Fruit fly (Drosophila melanogaster) whole organism, embryonic: ENCODE results near the gene CG14212.
A peak's percentile ranks its signal among the peaks of the same experiment; 100 is the strongest.

Experiments
- ATbp ChIP-seq: fragments of 200-800 bp; sonication (Bioruptor generic); optimal IDR thresholded peaks from 2 replicates; lab custom pipeline; 2017; ENCODE audit warnings: missing biosample characterization, mild to moderate bottlenecking, missing genetic modification characterization, missing genetic modification reagents
- CG10147 ChIP-seq: fragments of 200-800 bp; sonication (Bioruptor generic); optimal IDR thresholded peaks from 2 replicates; lab custom pipeline; 2019; ENCODE audit warnings: missing biosample characterization, mild to moderate bottlenecking, missing genetic modification characterization, moderate library complexity
- CG10462 ChIP-seq: fragments of 200-800 bp; sonication (Bioruptor generic); optimal IDR thresholded peaks from 2 replicates; lab custom pipeline; 2016; ENCODE audit warnings: missing biosample characterization, missing genetic modification characterization
- CG11456 ChIP-seq: fragments of 200-800 bp; sonication (Bioruptor generic); IDR thresholded peaks from 3 replicates; pipeline ENCODE4 v1.3.6; 2022; ENCODE audit warnings: missing biosample characterization, missing genetic modification characterization
- CG11696 ChIP-seq: fragments of 200-800 bp; sonication (Bioruptor generic); IDR thresholded peaks from 2 replicates; pipeline ENCODE4 v1.3.6; 2022; ENCODE audit warnings: missing biosample characterization, missing genetic modification characterization
- CG13287 ChIP-seq: fragments of 200-800 bp; sonication (Bioruptor generic); IDR thresholded peaks from 2 replicates; pipeline ENCODE4 v1.3.6; 2022; ENCODE audit warnings: missing biosample characterization, missing genetic modification characterization; ENCODE audit not compliant: partially characterized antibody
- CG16863 ChIP-seq: fragments of 200-800 bp; sonication (Bioruptor generic); optimal IDR thresholded peaks from 3 replicates; lab custom pipeline; 2016; ENCODE audit warnings: missing biosample characterization, missing genetic modification characterization
- CG17912 ChIP-seq: fragments of 200-800 bp; sonication (Bioruptor generic); optimal IDR thresholded peaks from 2 replicates; lab custom pipeline; 2018; ENCODE audit warnings: missing biosample characterization, mild to moderate bottlenecking, missing genetic modification characterization
- CG1792 ChIP-seq: fragments of 200-800 bp; sonication (Bioruptor generic); optimal IDR thresholded peaks from 2 replicates; lab custom pipeline; 2016; ENCODE audit warnings: missing biosample characterization, missing genetic modification characterization
- CG18262 ChIP-seq: fragments of 200-800 bp; optimal IDR thresholded peaks from 3 replicates; lab custom pipeline; 2019; ENCODE audit warnings: missing biosample characterization, mild to moderate bottlenecking, missing genetic modification characterization, moderate library complexity
- CG2116 ChIP-seq: fragments of 200-800 bp; sonication (Bioruptor generic); optimal IDR thresholded peaks from 3 replicates; lab custom pipeline; 2018; ENCODE audit warnings: missing biosample characterization, mild to moderate bottlenecking, missing genetic modification characterization
- CG2875 ChIP-seq: fragments of 200-800 bp; sonication (Bioruptor generic); optimal IDR thresholded peaks from 2 replicates; lab custom pipeline; 2017; ENCODE audit warnings: missing biosample characterization, mild to moderate bottlenecking, missing genetic modification characterization, missing genetic modification reagents
- CG2889 ChIP-seq: fragments of 200-800 bp; sonication (Bioruptor generic); IDR thresholded peaks from 3 replicates; pipeline ENCODE4 v1.3.6; 2022; ENCODE audit warnings: missing biosample characterization, missing genetic modification characterization
- CG30403 ChIP-seq: fragments of 200-800 bp; sonication (Bioruptor generic); optimal IDR thresholded peaks from 3 replicates; lab custom pipeline; 2016; ENCODE audit warnings: missing biosample characterization, missing genetic modification characterization
- CG3065 ChIP-seq: fragments of 200-800 bp; sonication (Bioruptor generic); optimal IDR thresholded peaks from 2 replicates; lab custom pipeline; 2016; ENCODE audit warnings: missing biosample characterization, missing genetic modification characterization
- CG32772 ChIP-seq: fragments of 200-800 bp; sonication (Bioruptor generic); IDR thresholded peaks from 2 replicates; pipeline ENCODE4 v1.3.6; 2022; ENCODE audit warnings: missing biosample characterization, missing genetic modification characterization
- CG3995 ChIP-seq: fragments of 200-800 bp; sonication (Bioruptor generic); optimal IDR thresholded peaks from 3 replicates; lab custom pipeline; 2016; ENCODE audit warnings: missing biosample characterization, missing genetic modification characterization
- CG42726 ChIP-seq: fragments of 200-800 bp; sonication (Bioruptor generic); IDR thresholded peaks from 2 replicates; pipeline ENCODE4 v1.3.6; 2022; ENCODE audit warnings: missing biosample characterization, missing genetic modification characterization; ENCODE audit not compliant: partially characterized antibody
- CG43689 ChIP-seq: fragments of 200-800 bp; sonication (Bioruptor generic); IDR thresholded peaks from 2 replicates; pipeline ENCODE4 v1.3.6; 2022; ENCODE audit warnings: missing biosample characterization, missing genetic modification characterization
- CG4820 ChIP-seq: fragments of 200-800 bp; sonication (Bioruptor generic); optimal IDR thresholded peaks from 3 replicates; lab custom pipeline; 2016; ENCODE audit warnings: missing biosample characterization, missing genetic modification characterization
- CG6654 ChIP-seq: fragments of 200-800 bp; sonication (Bioruptor generic); optimal IDR thresholded peaks from 2 replicates; lab custom pipeline; 2017; ENCODE audit warnings: missing biosample characterization, mild to moderate bottlenecking, missing genetic modification characterization
- CG6813 ChIP-seq: fragments of 200-800 bp; sonication (Bioruptor generic); optimal IDR thresholded peaks from 2 replicates; lab custom pipeline; 2017; ENCODE audit warnings: missing biosample characterization, missing genetic modification characterization, mild to moderate bottlenecking, moderate library complexity, missing genetic modification reagents
- CG9876 ChIP-seq: fragments of 200-800 bp; sonication (Bioruptor generic); optimal IDR thresholded peaks from 2 replicates; lab custom pipeline; 2016; ENCODE audit warnings: missing biosample characterization, missing genetic modification characterization
- Dip3 ChIP-seq: fragments of 200-800 bp; sonication (Bioruptor generic); optimal IDR thresholded peaks from 3 replicates; lab custom pipeline; 2016; ENCODE audit warnings: missing biosample characterization, missing genetic modification characterization
- Gsc ChIP-seq: fragments of 200-800 bp; sonication (Bioruptor generic); IDR thresholded peaks from 2 replicates; pipeline ENCODE4 v1.3.6; 2022; ENCODE audit warnings: missing biosample characterization, missing genetic modification characterization
- HLH4C ChIP-seq: fragments of 200-800 bp; sonication (Bioruptor generic); IDR thresholded peaks from 3 replicates; pipeline ENCODE4 v1.3.6; 2022; ENCODE audit warnings: missing biosample characterization, missing genetic modification characterization; ENCODE audit not compliant: partially characterized antibody
- HLHmδ ChIP-seq: fragments of 200-800 bp; sonication (Bioruptor generic); optimal IDR thresholded peaks from 2 replicates; lab custom pipeline; 2018; ENCODE audit warnings: missing biosample characterization, mild to moderate bottlenecking, missing genetic modification characterization, moderate library complexity
- Hr3 ChIP-seq: fragments of 200-800 bp; sonication (Bioruptor generic); optimal IDR thresholded peaks from 3 replicates; lab custom pipeline; 2016; ENCODE audit warnings: missing biosample characterization, missing genetic modification characterization
- PHDP ChIP-seq: fragments of 200-800 bp; sonication (Bioruptor generic); optimal IDR thresholded peaks from 3 replicates; lab custom pipeline; 2018; ENCODE audit warnings: missing biosample characterization, mild to moderate bottlenecking, missing genetic modification characterization, moderate library complexity
- Rx ChIP-seq: fragments of 200-800 bp; sonication (Bioruptor generic); IDR thresholded peaks from 2 replicates; pipeline ENCODE4 v1.3.6; 2022; ENCODE audit warnings: missing biosample characterization, missing genetic modification characterization
- Sox102F ChIP-seq: fragments of 200-800 bp; sonication (Bioruptor generic); optimal IDR thresholded peaks from 2 replicates; lab custom pipeline; 2018; ENCODE audit warnings: missing biosample characterization, mild to moderate bottlenecking, missing genetic modification characterization, moderate library complexity
- Xrp1 ChIP-seq: fragments of 200-800 bp; sonication (Bioruptor generic); IDR thresholded peaks from 2 replicates; pipeline ENCODE4 v1.3.6; 2022; ENCODE audit warnings: missing biosample characterization, missing genetic modification characterization
- aop ChIP-seq: fragments of 200-800 bp; sonication (Bioruptor generic); IDR thresholded peaks from 2 replicates; pipeline ENCODE4 v1.3.6; 2022; ENCODE audit warnings: missing biosample characterization, missing genetic modification characterization
- ara ChIP-seq: fragments of 200-800 bp; sonication (Bioruptor generic); IDR thresholded peaks from 2 replicates; pipeline ENCODE4 v1.3.6; 2022; ENCODE audit warnings: missing biosample characterization, missing genetic modification characterization
- cato ChIP-seq: fragments of 200-800 bp; sonication (Bioruptor generic); optimal IDR thresholded peaks from 2 replicates; lab custom pipeline; 2016; ENCODE audit warnings: missing biosample characterization, missing genetic modification characterization, borderline replicate concordance
- caup ChIP-seq: fragments of 200-800 bp; sonication (Bioruptor generic); optimal IDR thresholded peaks from 3 replicates; lab custom pipeline; 2017; ENCODE audit warnings: missing biosample characterization, mild to moderate bottlenecking, missing genetic modification characterization, moderate library complexity; ENCODE audit not compliant: severe bottlenecking
- crc ChIP-seq: fragments of 200-800 bp; sonication (Bioruptor generic); optimal IDR thresholded peaks from 2 replicates; lab custom pipeline; 2016; ENCODE audit warnings: missing biosample characterization, missing genetic modification characterization
- dmrt99B ChIP-seq: fragments of 200-800 bp; sonication (Bioruptor generic); optimal IDR thresholded peaks from 2 replicates; lab custom pipeline; 2018; ENCODE audit warnings: missing biosample characterization, mild to moderate bottlenecking, missing genetic modification characterization, moderate library complexity
- emc ChIP-seq: fragments of 200-800 bp; sonication (Bioruptor generic); optimal IDR thresholded peaks from 2 replicates; lab custom pipeline; 2016; ENCODE audit warnings: missing biosample characterization, missing genetic modification characterization
- gfzf ChIP-seq: fragments of 200-800 bp; sonication (Bioruptor generic); optimal IDR thresholded peaks from 2 replicates; lab custom pipeline; 2016; ENCODE audit warnings: missing biosample characterization, mild to moderate bottlenecking, missing genetic modification characterization, moderate library complexity
- klu ChIP-seq: fragments of 200-800 bp; sonication (Bioruptor generic); IDR thresholded peaks from 2 replicates; pipeline ENCODE4 v1.3.6; 2022; ENCODE audit warnings: missing biosample characterization, missing genetic modification characterization
- nom ChIP-seq: fragments of 200-800 bp; sonication (Bioruptor generic); optimal IDR thresholded peaks from 2 replicates; lab custom pipeline; 2017; ENCODE audit warnings: missing biosample characterization, missing genetic modification characterization, mild to moderate bottlenecking, moderate library complexity, missing genetic modification reagents
- pho ChIP-seq: fragments of 200-800 bp; sonication (Bioruptor generic); optimal IDR thresholded peaks from 2 replicates; lab custom pipeline; 2016; ENCODE audit warnings: missing biosample characterization, missing genetic modification characterization
- sc ChIP-seq, 3 experiments: fragments of >200 bp in 2 of 3; fragments of 200-800 bp in 1 of 3; sonication (Bioruptor generic) in 1 of 3; optimal IDR thresholded peaks; 2 replicates in 2 of 3; 3 replicates in 1 of 3; lab custom pipeline; 2017; ENCODE audit warnings: mild to moderate bottlenecking in 1 of 3, missing biosample characterization in 1 of 3, missing genetic modification characterization in 1 of 3, missing genetic modification reagents in 1 of 3
- sens-2 ChIP-seq: fragments of 200-800 bp; sonication (Bioruptor generic); IDR thresholded peaks from 2 replicates; pipeline ENCODE4 v1.3.6; 2022; ENCODE audit warnings: missing biosample characterization, missing genetic modification characterization
- stc ChIP-seq: fragments of 200-800 bp; sonication (Bioruptor generic); IDR thresholded peaks from 2 replicates; pipeline ENCODE4 v1.3.6; 2022; ENCODE audit warnings: missing biosample characterization, missing genetic modification characterization
- tup ChIP-seq: fragments of 200-800 bp; sonication (Bioruptor generic); optimal IDR thresholded peaks from 2 replicates; lab custom pipeline; 2016; ENCODE audit warnings: missing biosample characterization, mild to moderate bottlenecking, missing genetic modification characterization, moderate library complexity
- unc-4 ChIP-seq: fragments of 200-800 bp; sonication (Bioruptor generic); IDR thresholded peaks from 2 replicates; pipeline ENCODE4 v1.3.6; 2022; ENCODE audit warnings: missing biosample characterization, missing genetic modification characterization; ENCODE audit not compliant: partially characterized antibody
- vnd ChIP-seq: fragments of 200-800 bp; sonication (Bioruptor generic); IDR thresholded peaks from 3 replicates; pipeline ENCODE4 v1.3.6; 2022; ENCODE audit warnings: missing biosample characterization, missing genetic modification characterization; ENCODE audit not compliant: partially characterized antibody
- zfh2 ChIP-seq: fragments of 200-800 bp; sonication (Bioruptor generic); optimal IDR thresholded peaks from 2 replicates; lab custom pipeline; 2016; ENCODE audit warnings: missing biosample characterization, missing genetic modification characterization

CG14212 gene

dm6 chrX:19668405-19668804 lies 42.9 kb downstream of the CG14212 start (continued):
- TF ChIP-seq sc (optimal IDR thresholded peaks at IDR 0.05; lab: Kevin White, UChicago), result no peak
- TF ChIP-seq sc (GFP tag; optimal IDR thresholded peaks at IDR 0.05; lab: Kevin White, UChicago), result peak; percentile 86
- peak; percentile 96 for TF ChIP-seq CG17912 (GFP tag; lab: Kevin White, UChicago)
- peak; percentile 86 for TF ChIP-seq Gsc (GFP tag; lab: Robert Waterston, UW)
- TF ChIP-seq stc (GFP tag; lab: Robert Waterston, UW), result peak; percentile 88
- TF ChIP-seq sens-2 (GFP tag; lab: Robert Waterston, UW), result peak; percentile 92
- peak; percentile 97 for TF ChIP-seq tup (GFP tag; lab: Kevin White, UChicago)
- TF ChIP-seq CG10147 (GFP tag; lab: Kevin White, UChicago), result no peak
- TF ChIP-seq CG11696 (GFP tag; lab: Robert Waterston, UW), result peak; percentile 78
- peak; percentile 92 for TF ChIP-seq CG6813 (GFP tag; lab: Kevin White, UChicago)
- peak; percentile 95 for TF ChIP-seq Sox102F (GFP tag; lab: Kevin White, UChicago)
- TF ChIP-seq CG2875 (GFP tag; lab: Kevin White, UChicago), result peak; percentile 96
- peak; percentile 44 for TF ChIP-seq HLHmδ (GFP tag; lab: Kevin White, UChicago)
- peak; percentile 98 for TF ChIP-seq zfh2 (GFP tag; lab: Kevin White, UChicago)
- peak; percentile 91 for TF ChIP-seq CG32772 (GFP tag; lab: Robert Waterston, UW)
- TF ChIP-seq crc (GFP tag; lab: Kevin White, UChicago), result peak; percentile 97
- no peak for TF ChIP-seq unc-4
- TF ChIP-seq CG2889 (GFP tag; lab: Robert Waterston, UW), result peak; percentile 96
- TF ChIP-seq CG3995 (GFP tag; lab: Kevin White, UChicago), result peak; percentile 73
- TF ChIP-seq CG16863 (GFP tag; lab: Kevin White, UChicago), result peak; percentile 98
- TF ChIP-seq cato (GFP tag; lab: Kevin White, UChicago), result peak; percentile 82
- peak; percentile 96 for TF ChIP-seq pho (GFP tag; lab: Kevin White, UChicago)
- TF ChIP-seq CG9876, result peak; percentile 98
- peak; percentile 95 for TF ChIP-seq ara
- peak; percentile 86 for TF ChIP-seq klu (GFP tag; lab: Robert Waterston, UW)
- TF ChIP-seq PHDP, result peak; percentile 95
- peak; percentile 91 for TF ChIP-seq Rx
- TF ChIP-seq CG13287 (GFP tag; lab: Robert Waterston, UW), result no peak
- peak; percentile 74 for TF ChIP-seq CG2116 (GFP tag; lab: Kevin White, UChicago)
- peak; percentile 98 for TF ChIP-seq Dip3
- TF ChIP-seq nom (GFP tag; lab: Kevin White, UChicago), result peak; percentile 96
- TF ChIP-seq aop (GFP tag; lab: Robert Waterston, UW), result peak; percentile 89
- peak; percentile 95 for TF ChIP-seq CG4820 (GFP tag; lab: Kevin White, UChicago)
- TF ChIP-seq CG30403 (GFP tag; lab: Kevin White, UChicago), result peak; percentile 97
- TF ChIP-seq CG43689 (GFP tag; lab: Robert Waterston, UW), result peak; percentile 92
- peak; percentile 93 for TF ChIP-seq dmrt99B
- peak; percentile 95 for TF ChIP-seq CG1792
- TF ChIP-seq Hr3 (GFP tag; lab: Kevin White, UChicago), result peak; percentile 95
- TF ChIP-seq CG18262 (tag; lab: Kevin White, UChicago), result peak; percentile 93
- TF ChIP-seq HLH4C (GFP tag; lab: Robert Waterston, UW), result no peak
- peak; percentile 78 for TF ChIP-seq CG6654 (GFP tag; lab: Kevin White, UChicago)
- peak; percentile 96 for TF ChIP-seq CG11456 (GFP tag; lab: Robert Waterston, UW)
- TF ChIP-seq Xrp1 (GFP tag; lab: Robert Waterston, UW), result peak; percentile 97
- TF ChIP-seq gfzf (GFP tag; lab: Kevin White, UChicago), result peak; percentile 14
- TF ChIP-seq emc, result peak; percentile 78
- peak; percentile 93 for TF ChIP-seq CG3065
- peak; percentile 90 for TF ChIP-seq caup (GFP tag; lab: Kevin White, UChicago)
- no peak for TF ChIP-seq CG42726 (GFP tag; lab: Robert Waterston, UW)
- peak; percentile 96 for TF ChIP-seq ATbp (GFP tag; lab: Kevin White, UChicago)
- TF ChIP-seq vnd (GFP tag; lab: Robert Waterston, UW), result no peak
- TF ChIP-seq CG10462 (GFP tag; lab: Kevin White, UChicago), result peak; percentile 94
